4 worm cellular contexts compared by ENCODE assay signal in genomic region chrII:5660736-5661734, ce11.
A peak's percentile ranks its signal among the peaks of the same experiment; 100 is the strongest.
TF ChIP-seq lines count a peak whose summit lies in the region.

TSS of gene ift-43 (minus strand) at chrII:5660786.
TSS of gene mdt-26 (plus strand) at chrII:5661181.

TF ChIP-seq in whole organism, L2 larva, 48 proteins besides CTCF, POLR2A, EP300 and RAD21 (continues in another document):
- TF ChIP-seq nhr-77 (tag; optimal IDR thresholded peaks at IDR 0.05; lab: Kevin White, UChicago) (no peak), nhr-129 (tag; optimal IDR thresholded peaks at IDR 0.05; lab: Kevin White, UChicago) (peak; percentile 62), R02D3.7 (tag; optimal IDR thresholded peaks at IDR 0.05; lab: Kevin White, UChicago) (no peak), nhr-11 (tag; optimal IDR thresholded peaks at IDR 0.05; lab: Kevin White, UChicago) (no peak), dmd-4 (tag; optimal IDR thresholded peaks at IDR 0.05; lab: Kevin White, UChicago) (no peak), ztf-4 (tag; optimal IDR thresholded peaks at IDR 0.05; lab: Kevin White, UChicago) (peak; percentile 73), mab-5 (tag; optimal IDR thresholded peaks at IDR 0.05; lab: Kevin White, UChicago) (peak; percentile 34), egl-27 (tag; optimal IDR thresholded peaks at IDR 0.05; lab: Kevin White, UChicago) (peak; percentile 81), unc-39 (tag; optimal IDR thresholded peaks at IDR 0.05; lab: Kevin White, UChicago) (peak; percentile 8), lin-13 (GFP tag; optimal IDR thresholded peaks at IDR 0.05; lab: Kevin White, UChicago) (peak; percentile 81), elt-1 (tag; optimal IDR thresholded peaks at IDR 0.05; lab: Kevin White, UChicago) (no peak), snpc-4 (tag; optimal IDR thresholded peaks at IDR 0.05; lab: Kevin White, UChicago) (no peak), ztf-11 (tag; optimal IDR thresholded peaks at IDR 0.05; lab: Kevin White, UChicago) (no peak), C34F6.9 (tag; optimal IDR thresholded peaks at IDR 0.05; lab: Kevin White, UChicago) (peak; percentile 50), gmeb-1 (tag; optimal IDR thresholded peaks at IDR 0.05; lab: Kevin White, UChicago) (peak; percentile 57), alr-1 (tag; optimal IDR thresholded peaks at IDR 0.05; lab: Kevin White, UChicago) (no peak), ZK546.5 (tag; optimal IDR thresholded peaks at IDR 0.05; lab: Kevin White, UChicago) (peak; percentile 3), aly-2 (tag; optimal IDR thresholded peaks at IDR 0.05; lab: Kevin White, UChicago) (no peak), unc-55 (GFP tag; optimal IDR thresholded peaks at IDR 0.05; lab: Kevin White, UChicago) (peak; percentile 78), ama-1 (optimal IDR thresholded peaks at IDR 0.05; lab: Kevin White, UChicago) (peak; percentile 100), skn-1 (tag; optimal IDR thresholded peaks at IDR 0.05; lab: Kevin White, UChicago) (no peak), blmp-1 (tag; optimal IDR thresholded peaks at IDR 0.05; lab: Kevin White, UChicago; ENCODE audit: insufficient read depth) (peak; percentile 20), nhr-12 (tag; optimal IDR thresholded peaks at IDR 0.05; lab: Kevin White, UChicago) (no peak), lin-11 (tag; optimal IDR thresholded peaks at IDR 0.05; lab: Kevin White, UChicago) (peak; percentile 89)

TF ChIP-seq in whole organism, L4 larva, 104 proteins besides CTCF, POLR2A, EP300 and RAD21 (continues in another document):
- TF ChIP-seq fos-1 (tag; optimal IDR thresholded peaks at IDR 0.05; lab: Kevin White, UChicago) (no peak), madf-5 (GFP tag; IDR thresholded peaks at IDR 0.05; lab: Robert Waterston, UW) (0 out of 4 replicates have a peak, but pooled peaks of 1 of the 2 experiments have one; percentile 30), sdz-12 (GFP tag; optimal IDR thresholded peaks at IDR 0.05; lab: Kevin White, UChicago) (no peak), daf-8 (GFP tag; IDR thresholded peaks at IDR 0.05; lab: Robert Waterston, UW) (no peak), ZK546.5 (tag; optimal IDR thresholded peaks at IDR 0.05; lab: Kevin White, UChicago) (peak in 1 of 2 experiments; percentile 3), lin-38 (GFP tag; IDR thresholded peaks at IDR 0.05; lab: Robert Waterston, UW) (peak; percentile 66), dmd-9 (GFP tag; IDR thresholded peaks at IDR 0.05; lab: Robert Waterston, UW) (no peak), ceh-32 (tag; optimal IDR thresholded peaks at IDR 0.05; lab: Kevin White, UChicago; ENCODE audit: poor library complexity) (peak; percentile 55), saeg-2 (GFP tag; IDR thresholded peaks at IDR 0.05; lab: Robert Waterston, UW) (peak; percentile 58; the same call in 1 of the 2 replicates), tag-97 (GFP tag; IDR thresholded peaks at IDR 0.05; lab: Robert Waterston, UW) (no peak), arid-1 (GFP tag; conservative IDR thresholded peaks at IDR 0.05; lab: Robert Waterston, UW) (peak; percentile 78), ceh-44 (GFP tag; IDR thresholded peaks at IDR 0.05; lab: Robert Waterston, UW) (peak; percentile 64; the same call in 1 of the 2 replicates), lin-13 (GFP tag; optimal IDR thresholded peaks at IDR 0.05; lab: Kevin White, UChicago) (peak; percentile 69), mdl-1 (tag; optimal IDR thresholded peaks at IDR 0.05; lab: Kevin White, UChicago) (peak; percentile 76 to 88), Y5F2A.4 (GFP tag; optimal IDR thresholded peaks at IDR 0.05; lab: Kevin White, UChicago) (no peak), cey-2 (tag; optimal IDR thresholded peaks at IDR 0.05; lab: Kevin White, UChicago; ENCODE audit: borderline replicate concordance, insufficient read depth) (no peak), nhr-111 (GFP tag; optimal IDR thresholded peaks at IDR 0.05; lab: Kevin White, UChicago) (peak; percentile 21), lin-1 (GFP tag; IDR thresholded peaks at IDR 0.05; lab: Robert Waterston, UW) (no peak), ama-1 (optimal IDR thresholded peaks at IDR 0.05; lab: Kevin White, UChicago) (peak; percentile 100), spr-1 (tag; optimal IDR thresholded peaks at IDR 0.05; lab: Kevin White, UChicago) (peak; percentile 81), zip-11 (GFP tag; IDR thresholded peaks at IDR 0.05; lab: Robert Waterston, UW) (no peak), snpc-1.2 (GFP tag; IDR thresholded peaks at IDR 0.05; lab: Robert Waterston, UW) (peak; percentile 75)

TF ChIP-seq in whole organism, late embryonic, 69 proteins besides CTCF, POLR2A, EP300 and RAD21 (continues in another document):
- peak; percentile 73 for TF ChIP-seq tbx-2 (tag; optimal IDR thresholded peaks at IDR 0.05; lab: Kevin White, UChicago)
- peak; percentile 4 for TF ChIP-seq ceh-19 (GFP tag; optimal IDR thresholded peaks at IDR 0.05; lab: Kevin White, UChicago)
- peak; percentile 17 for TF ChIP-seq ceh-18 (tag; optimal IDR thresholded peaks at IDR 0.05; lab: Kevin White, UChicago)
- no peak for TF ChIP-seq T23F11.4 (GFP tag; optimal IDR thresholded peaks at IDR 0.05; lab: Kevin White, UChicago)
- peak; percentile 17 for TF ChIP-seq nhr-232 (tag; optimal IDR thresholded peaks at IDR 0.05; lab: Kevin White, UChicago)
- TF ChIP-seq ceh-22 (tag; optimal IDR thresholded peaks at IDR 0.05; lab: Kevin White, UChicago): peak; percentile 53
- TF ChIP-seq ceh-14 (tag; optimal IDR thresholded peaks at IDR 0.05; lab: Kevin White, UChicago): peak; percentile 11
- TF ChIP-seq che-1 (tag; optimal IDR thresholded peaks at IDR 0.05; lab: Kevin White, UChicago): peak; percentile 14
- no peak for TF ChIP-seq eyg-1 (tag; optimal IDR thresholded peaks at IDR 0.05; lab: Kevin White, UChicago)
- TF ChIP-seq K02D7.2 (tag; optimal IDR thresholded peaks at IDR 0.05; lab: Kevin White, UChicago): no peak
- peak; percentile 27 for TF ChIP-seq dve-1 (tag; optimal IDR thresholded peaks at IDR 0.05; lab: Kevin White, UChicago)
- peak; percentile 23 for TF ChIP-seq ets-4 (tag; optimal IDR thresholded peaks at IDR 0.05; lab: Kevin White, UChicago)
- peak; percentile 60 for TF ChIP-seq sox-4 (tag; optimal IDR thresholded peaks at IDR 0.05; lab: Kevin White, UChicago)
- TF ChIP-seq rnt-1 (tag; optimal IDR thresholded peaks at IDR 0.05; lab: Kevin White, UChicago): peak; percentile 57
- TF ChIP-seq unc-55 (GFP tag; optimal IDR thresholded peaks at IDR 0.05; lab: Kevin White, UChicago): peak; percentile 70
- no peak for TF ChIP-seq elt-4 (tag; optimal IDR thresholded peaks at IDR 0.05; lab: Kevin White, UChicago)
- peak; percentile 37 for TF ChIP-seq pax-1 (tag; optimal IDR thresholded peaks at IDR 0.05; lab: Kevin White, UChicago)
- no peak for TF ChIP-seq hlh-13 (GFP tag; optimal IDR thresholded peaks at IDR 0.05; lab: Kevin White, UChicago)
- TF ChIP-seq odd-2 (tag; optimal IDR thresholded peaks at IDR 0.05; lab: Kevin White, UChicago): no peak
- TF ChIP-seq sox-2 (GFP tag; IDR thresholded peaks at IDR 0.05; lab: Robert Waterston, UW): peak; percentile 17; the same call in 1 of the 2 replicates
- TF ChIP-seq ama-1 (optimal IDR thresholded peaks at IDR 0.05; lab: Kevin White, UChicago): peak; percentile 98
- peak; percentile 14 for TF ChIP-seq pat-9 (tag; optimal IDR thresholded peaks at IDR 0.05; lab: Kevin White, UChicago)
- no peak for TF ChIP-seq lim-6 (tag; optimal IDR thresholded peaks at IDR 0.05; lab: Kevin White, UChicago)
- no peak for TF ChIP-seq Y22D7AL.16 (tag; optimal IDR thresholded peaks at IDR 0.05; lab: Kevin White, UChicago)
- TF ChIP-seq elt-2 (tag; optimal IDR thresholded peaks at IDR 0.05; lab: Kevin White, UChicago): peak; percentile 67
- no peak for TF ChIP-seq C08G9.2 (tag; optimal IDR thresholded peaks at IDR 0.05; lab: Kevin White, UChicago)

TF ChIP-seq in whole organism, mixed stage, embryonic, 35 proteins besides CTCF, POLR2A, EP300 and RAD21:
- TF ChIP-seq snpc-4 (tag; optimal IDR thresholded peaks at IDR 0.05; lab: Kevin White, UChicago) (no peak), M03D4.4 (tag; optimal IDR thresholded peaks at IDR 0.05; lab: Kevin White, UChicago) (peak; percentile 67), pha-4 (tag; optimal IDR thresholded peaks at IDR 0.05; lab: Kevin White, UChicago) (peak; percentile 53), zip-8 (tag; optimal IDR thresholded peaks at IDR 0.05; lab: Kevin White, UChicago) (no peak), ceh-43 (GFP tag; optimal IDR thresholded peaks at IDR 0.05; lab: Kevin White, UChicago) (no peak), flh-1 (GFP tag; optimal IDR thresholded peaks at IDR 0.05; lab: Kevin White, UChicago) (peak; percentile 32), nhr-76 (tag; optimal IDR thresholded peaks at IDR 0.05; lab: Kevin White, UChicago) (no peak), nhr-28 (tag; optimal IDR thresholded peaks at IDR 0.05; lab: Kevin White, UChicago) (no peak), lin-32 (GFP tag; optimal IDR thresholded peaks at IDR 0.05; lab: Kevin White, UChicago) (no peak), drap-1 (GFP tag; optimal IDR thresholded peaks at IDR 0.05; lab: Kevin White, UChicago) (peak; percentile 70), ham-2 (GFP tag; optimal IDR thresholded peaks at IDR 0.05; lab: Kevin White, UChicago) (peak; percentile 78), tbx-8 (GFP tag; optimal IDR thresholded peaks at IDR 0.05; lab: Kevin White, UChicago) (no peak), unc-120 (tag; optimal IDR thresholded peaks at IDR 0.05; lab: Kevin White, UChicago; ENCODE audit: poor library complexity, severe bottlenecking) (peak; percentile 74), hlh-1 (tag; optimal IDR thresholded peaks at IDR 0.05; lab: Kevin White, UChicago) (peak; percentile 55), ztf-11 (tag; optimal IDR thresholded peaks at IDR 0.05; lab: Kevin White, UChicago) (peak; percentile 20), mab-5 (tag; optimal IDR thresholded peaks at IDR 0.05; lab: Kevin White, UChicago) (peak; percentile 48), mls-2 (tag; optimal IDR thresholded peaks at IDR 0.05; lab: Kevin White, UChicago) (peak; percentile 40), unc-62 (GFP tag; optimal IDR thresholded peaks at IDR 0.05; lab: Kevin White, UChicago) (peak; percentile 42), lsy-2 (tag; optimal IDR thresholded peaks at IDR 0.05; lab: Kevin White, UChicago) (peak; percentile 86), ces-1 (GFP tag; optimal IDR thresholded peaks at IDR 0.05; lab: Kevin White, UChicago) (peak; percentile 36), lin-13 (tag; optimal IDR thresholded peaks at IDR 0.05; lab: Kevin White, UChicago) (peak; percentile 73), ceh-83 (GFP tag; optimal IDR thresholded peaks at IDR 0.05; lab: Kevin White, UChicago) (no peak), nhr-12 (tag; optimal IDR thresholded peaks at IDR 0.05; lab: Kevin White, UChicago) (no peak), cnd-1 (tag; optimal IDR thresholded peaks at IDR 0.05; lab: Kevin White, UChicago) (peak; percentile 80), mep-1 (tag; optimal IDR thresholded peaks at IDR 0.05; lab: Kevin White, UChicago) (peak; percentile 42), sptf-1 (tag; optimal IDR thresholded peaks at IDR 0.05; lab: Kevin White, UChicago) (peak; percentile 85)
